Fruit fly (Drosophila melanogaster): ENCODE measurements around the gene Lar.

Lar gene

dm6 chr2L:19567305-19567898, 19.0 kb upstream of the Lar start:
- TF ChIP-seq ttk (optimal IDR thresholded peaks at IDR 0.05) (no peak), insv (optimal IDR thresholded peaks at IDR 0.05) (no peak), Myc (optimal IDR thresholded peaks at IDR 0.05) (no peak), psq (optimal IDR thresholded peaks at IDR 0.05) (no peak), Sin3A (optimal IDR thresholded peaks at IDR 0.05) (no peak), h (optimal IDR thresholded peaks at IDR 0.05) (no peak)

dm6 chr2L:19570806-19571254, 15.6 kb upstream of the Lar start:
- no peak for TF ChIP-seq Myc (optimal IDR thresholded peaks at IDR 0.05)
- TF ChIP-seq ttk (optimal IDR thresholded peaks at IDR 0.05): no peak
- TF ChIP-seq h (optimal IDR thresholded peaks at IDR 0.05): no peak
- TF ChIP-seq psq (optimal IDR thresholded peaks at IDR 0.05): no peak
- no peak for TF ChIP-seq insv (optimal IDR thresholded peaks at IDR 0.05)
- no peak for TF ChIP-seq Sin3A (optimal IDR thresholded peaks at IDR 0.05)

- no peak for TF ChIP-seq insv (optimal IDR thresholded peaks at IDR 0.05)
- TF ChIP-seq Myc (optimal IDR thresholded peaks at IDR 0.05): no peak
- TF ChIP-seq h (optimal IDR thresholded peaks at IDR 0.05): no peak
- no peak for TF ChIP-seq psq (optimal IDR thresholded peaks at IDR 0.05)
- TF ChIP-seq ttk (optimal IDR thresholded peaks at IDR 0.05): no peak
- no peak for TF ChIP-seq Sin3A (optimal IDR thresholded peaks at IDR 0.05)
Observed at dm6 chr2L:19571574-19572495, 14.6 kb upstream of the Lar start.

dm6 chr2L:19572496-19573317, 13.7 kb upstream of the Lar start:
- TF ChIP-seq insv (optimal IDR thresholded peaks at IDR 0.05) (no peak), Sin3A (optimal IDR thresholded peaks at IDR 0.05) (no peak), h (optimal IDR thresholded peaks at IDR 0.05) (no peak), psq (optimal IDR thresholded peaks at IDR 0.05) (no peak), ttk (optimal IDR thresholded peaks at IDR 0.05) (no peak), Myc (optimal IDR thresholded peaks at IDR 0.05) (no peak)

- no peak for TF ChIP-seq Myc (optimal IDR thresholded peaks at IDR 0.05)
- TF ChIP-seq insv (optimal IDR thresholded peaks at IDR 0.05): no peak
- no peak for TF ChIP-seq h (optimal IDR thresholded peaks at IDR 0.05)
- TF ChIP-seq ttk (optimal IDR thresholded peaks at IDR 0.05): no peak
- TF ChIP-seq psq (optimal IDR thresholded peaks at IDR 0.05): no peak
- no peak for TF ChIP-seq Sin3A (optimal IDR thresholded peaks at IDR 0.05)
Observed at dm6 chr2L:19574364-19574763, 12.1 kb upstream of the Lar start.

- TF ChIP-seq insv (optimal IDR thresholded peaks at IDR 0.05) (no peak), Sin3A (optimal IDR thresholded peaks at IDR 0.05) (no peak), h (optimal IDR thresholded peaks at IDR 0.05) (no peak), Myc (optimal IDR thresholded peaks at IDR 0.05) (no peak), ttk (optimal IDR thresholded peaks at IDR 0.05) (no peak), psq (optimal IDR thresholded peaks at IDR 0.05) (no peak)
Observed at dm6 chr2L:19574959-19575625, 11.3 kb upstream of the Lar start.

- TF ChIP-seq insv (optimal IDR thresholded peaks at IDR 0.05) (no peak), psq (optimal IDR thresholded peaks at IDR 0.05) (no peak), h (optimal IDR thresholded peaks at IDR 0.05) (no peak), ttk (optimal IDR thresholded peaks at IDR 0.05) (no peak), Myc (optimal IDR thresholded peaks at IDR 0.05) (no peak), Sin3A (optimal IDR thresholded peaks at IDR 0.05) (no peak)
Observed at dm6 chr2L:19575626-19576298, 10.7 kb upstream of the Lar start.

dm6 chr2L:19576299-19576971, 10.0 kb upstream of the Lar start:
- no peak for TF ChIP-seq psq (optimal IDR thresholded peaks at IDR 0.05)
- no peak for TF ChIP-seq Sin3A (optimal IDR thresholded peaks at IDR 0.05)
- TF ChIP-seq insv (optimal IDR thresholded peaks at IDR 0.05): no peak
- no peak for TF ChIP-seq ttk (optimal IDR thresholded peaks at IDR 0.05)
- no peak for TF ChIP-seq Myc (optimal IDR thresholded peaks at IDR 0.05)
- no peak for TF ChIP-seq h (optimal IDR thresholded peaks at IDR 0.05)

- TF ChIP-seq Myc (optimal IDR thresholded peaks at IDR 0.05) (no peak), h (optimal IDR thresholded peaks at IDR 0.05) (no peak), ttk (optimal IDR thresholded peaks at IDR 0.05) (no peak), Sin3A (optimal IDR thresholded peaks at IDR 0.05) (no peak), psq (optimal IDR thresholded peaks at IDR 0.05) (no peak), insv (optimal IDR thresholded peaks at IDR 0.05) (no peak)
Observed at dm6 chr2L:19577187-19577765, 9.1 kb upstream of the Lar start, which contains the start of the genes spi and msb1l. TSS of gene spi (minus strand) at chr2L:19577315. TSS of gene msb1l (plus strand) at chr2L:19577701.
